Fruit fly (Drosophila melanogaster) S2 (cell line): Measurements from ENCODE around the gene CG34241.

Source experiments
- CG8478 ChIP-seq: fragments of >200 bp; optimal IDR thresholded peaks from 2 replicates; lab custom pipeline; 2018
- CTCF ChIP-seq, 2 experiments: fragments of >200 bp; optimal IDR thresholded peaks; 2 replicates each; lab custom pipeline; 2018

dm6 chr3L:12149024-12149423, 21.2 kb downstream of the CG34241 start, which contains the start of gene CG32099:
- TF ChIP-seq CTCF (optimal IDR thresholded peaks at IDR 0.05; lab: Kevin White, UChicago) = no peak
- no peak for TF ChIP-seq CG8478 (lab: Kevin White, UChicago)
